Worm (Caenorhabditis elegans): ENCODE data around the gene ubh-4.

- TF ChIP-seq dao-5 (tag; optimal IDR thresholded peaks at IDR 0.05) (no peak), him-1 (tag; optimal IDR thresholded peaks at IDR 0.05) (no peak)
These were observed 23.9 kb downstream of the ubh-4 start for ce11 chrII:8015483-8015938.

Measured in whole organism, L4/young adult.